Fruit fly (Drosophila melanogaster) S2 (cell line): ENCODE measurements around the gene Tango9.
"Not testable (repeated sequence)": the region's sequence is repeated elsewhere in the genome, so short reads cannot be mapped to it uniquely, and the experiment has no call there.

Source experiments
- CG8478 ChIP-seq: fragments of >200 bp; optimal IDR thresholded peaks from 2 replicates; lab custom pipeline; 2018
- CTCF ChIP-seq, 2 experiments: fragments of >200 bp; optimal IDR thresholded peaks; 2 replicates each; lab custom pipeline; 2018

Gene Tango9

DNA sequence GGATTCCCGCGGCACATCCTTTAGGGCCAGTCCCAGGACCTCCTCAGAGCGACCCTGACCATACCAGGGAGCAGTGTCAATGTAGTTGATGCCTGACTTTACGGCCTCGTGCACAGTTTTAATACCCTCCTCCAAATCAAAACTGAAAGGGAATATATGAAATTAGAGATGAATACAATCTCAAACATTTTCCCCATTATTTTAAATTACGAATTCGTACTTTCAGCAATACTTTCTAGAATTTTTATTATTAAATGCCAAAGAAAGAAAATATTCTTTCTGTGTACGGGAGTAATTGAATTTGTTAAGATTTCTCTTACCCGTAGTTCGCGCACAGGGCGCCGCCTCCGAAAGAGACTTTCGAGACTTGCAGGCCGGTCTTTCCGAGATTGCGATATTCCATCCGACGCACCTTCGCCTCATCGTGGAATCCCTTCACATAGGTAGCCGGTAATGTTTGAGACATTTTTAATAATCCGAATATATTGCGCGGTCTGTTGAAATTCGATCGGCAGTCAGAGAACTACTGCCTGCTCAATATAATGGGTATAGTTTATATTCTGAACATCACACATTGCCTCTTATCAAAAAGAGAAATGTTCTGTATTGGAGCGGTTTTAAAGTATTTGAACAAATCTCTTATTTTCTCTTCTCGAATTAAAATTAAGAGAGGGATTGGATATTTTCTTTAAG is 5.3 kb upstream of the Tango9 start, which contains the start of gene CG18547:
TSS of gene CG18547 (minus strand) at position 512 of the 693 bp plus-strand sequence.
- no peak for TF ChIP-seq CG8478 (lab: Kevin White, UChicago)
- no peak for TF ChIP-seq CTCF (optimal IDR thresholded peaks at IDR 0.05; lab: Kevin White, UChicago)

- no peak for TF ChIP-seq CG8478 (lab: Kevin White, UChicago)
Observed at dm6 chr3R:11978278-11978677, 3.6 kb upstream of the Tango9 start.

- no peak for TF ChIP-seq CG8478 (lab: Kevin White, UChicago)
- no peak for TF ChIP-seq CTCF (optimal IDR thresholded peaks at IDR 0.05; lab: Kevin White, UChicago)
Observed at dm6 chr3R:11977336-11977678, 2.6 kb upstream of the Tango9 start.

dm6 chr3R:11976556-11977335 is 2.0 kb upstream of the Tango9 start, which contains the start of gene CG10005:
Gene CG10005, minus strand, starts transcription at chr3R:11977197.
- TF ChIP-seq CTCF (optimal IDR thresholded peaks at IDR 0.05; lab: Kevin White, UChicago) (no peak), CG8478 (lab: Kevin White, UChicago) (no peak)

- no peak for TF ChIP-seq CTCF (optimal IDR thresholded peaks at IDR 0.05; lab: Kevin White, UChicago)
- TF ChIP-seq CG8478 (lab: Kevin White, UChicago): no peak
Observed at dm6 chr3R:11973826-11974225, 884 bp downstream of the Tango9 start.

DNA sequence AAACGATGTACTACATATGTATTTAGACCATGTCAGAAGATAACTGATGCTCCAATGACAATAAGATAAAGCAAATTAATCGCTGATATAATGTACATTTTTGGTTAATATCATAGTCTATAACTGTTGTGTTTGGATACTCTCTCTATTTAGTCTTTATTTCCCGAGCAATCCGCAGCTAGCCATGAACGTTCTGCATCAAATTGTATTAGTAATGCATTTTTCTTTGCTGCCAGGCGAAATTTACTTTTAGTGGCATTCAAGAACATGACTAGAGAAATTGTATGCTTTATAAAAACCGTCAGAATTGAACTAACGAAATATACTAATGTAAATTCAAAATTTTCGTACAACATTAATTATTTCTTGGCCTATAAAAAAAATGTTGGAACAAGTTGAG is 3.3 kb downstream of the Tango9 start, which contains the start of gene GC2:
TSS of gene GC2 (plus strand) at position 301 of the 400 bp plus-strand sequence.
- no peak for TF ChIP-seq CG8478 (lab: Kevin White, UChicago)
- no peak for TF ChIP-seq CTCF (optimal IDR thresholded peaks at IDR 0.05; lab: Kevin White, UChicago)

DNA sequence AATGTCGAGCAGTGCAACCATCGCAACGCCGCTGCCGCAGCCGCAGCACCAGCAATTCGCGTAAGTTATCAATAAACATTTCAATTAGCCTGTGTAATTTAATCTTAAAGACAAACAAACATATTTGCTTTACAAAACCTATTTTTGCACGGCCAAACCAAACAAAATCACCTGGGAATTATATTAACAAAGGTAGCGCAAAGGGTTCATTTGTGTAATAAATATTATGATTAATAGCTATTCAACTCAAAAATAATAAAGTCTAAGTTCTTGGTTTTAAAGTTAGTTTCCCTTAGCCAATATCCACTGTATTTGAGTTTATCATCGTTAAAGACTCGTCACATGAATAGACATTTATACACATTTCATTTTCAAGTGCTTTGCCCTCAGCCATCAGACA is 5.5 kb downstream of the Tango9 start:
- no peak for TF ChIP-seq CG8478 (lab: Kevin White, UChicago)
- no peak for TF ChIP-seq CTCF (optimal IDR thresholded peaks at IDR 0.05; lab: Kevin White, UChicago)

DNA sequence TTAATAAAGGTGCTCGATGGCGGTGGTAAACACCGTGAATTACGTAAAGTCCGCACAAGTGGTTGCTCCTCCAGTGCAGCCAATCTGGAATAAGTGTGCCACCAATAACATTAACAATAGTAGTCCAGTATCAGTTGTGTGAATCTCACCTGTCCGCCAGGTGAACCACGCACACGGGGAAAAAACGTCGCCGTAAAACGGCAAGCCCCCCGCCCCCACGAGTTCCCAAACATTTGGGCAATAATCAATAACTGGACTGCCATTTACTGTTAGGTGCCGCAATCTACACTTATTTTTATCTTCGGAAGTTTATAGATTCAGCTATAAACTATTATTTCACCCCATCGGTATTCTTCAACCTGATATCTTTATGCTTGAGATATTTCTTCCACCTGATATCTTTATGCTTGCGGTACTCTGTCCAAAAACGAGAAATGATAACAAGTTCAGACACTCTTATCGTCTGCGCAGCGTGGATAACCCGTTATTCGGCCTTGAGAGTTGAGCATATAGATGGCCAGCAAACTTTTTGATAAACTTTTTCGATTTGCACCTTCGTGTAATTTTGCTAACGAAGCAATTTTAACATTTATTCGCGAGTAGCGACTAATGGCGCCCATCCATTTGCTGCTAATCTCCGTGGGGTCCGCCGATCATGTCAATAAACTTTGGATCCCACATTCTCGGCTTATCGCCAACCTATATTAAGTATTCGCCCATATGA is 6.5 kb downstream of the Tango9 start:
- TF ChIP-seq CTCF (optimal IDR thresholded peaks at IDR 0.05; lab: Kevin White, UChicago) (no peak), CG8478 (lab: Kevin White, UChicago) (no peak)

DNA sequence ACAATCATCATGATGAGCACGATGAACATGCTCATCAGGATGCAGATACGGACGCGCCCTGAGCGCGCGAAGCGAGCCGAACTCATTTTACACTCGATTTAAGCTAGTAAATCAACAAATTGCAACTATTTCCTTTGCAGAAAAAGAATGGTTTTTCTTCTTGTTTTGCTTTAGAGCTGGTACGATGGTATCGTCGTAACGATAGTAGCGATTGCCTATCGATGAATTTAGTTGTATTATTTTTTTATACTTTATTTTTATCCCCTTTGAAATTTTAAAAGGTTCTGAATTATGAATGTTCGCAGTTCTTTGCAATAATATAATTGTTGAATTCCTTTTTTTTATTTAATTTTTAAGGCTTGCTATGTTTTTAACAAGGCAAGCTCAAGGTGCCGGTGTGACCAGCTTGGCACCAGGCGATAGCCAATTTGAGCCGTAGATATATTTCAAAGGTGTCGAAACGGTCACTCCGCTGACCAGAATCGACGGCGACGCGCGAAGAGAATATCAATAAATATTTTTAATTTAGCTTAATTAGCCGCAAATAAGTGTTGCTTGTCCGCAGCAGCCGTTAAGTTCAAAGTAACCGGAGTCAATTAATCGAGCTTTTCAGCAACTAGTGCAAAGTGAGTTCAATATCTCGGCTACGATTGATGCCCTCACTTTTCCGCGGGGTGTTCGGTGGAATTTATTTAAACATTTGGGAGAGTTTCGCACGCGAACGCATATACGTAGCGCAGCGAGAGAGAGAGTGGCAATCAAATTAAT is 7.3 kb downstream of the Tango9 start, which contains the start of the genes CG12213 and GC1:
TSS of gene CG12213 (minus strand) at position 430 of the 768 bp plus-strand sequence.
TSS of gene GC1 (plus strand) at position 447 of the 768 bp plus-strand sequence.
- peak in 1 of 2 experiments; percentile 16 for TF ChIP-seq CTCF (optimal IDR thresholded peaks at IDR 0.05; lab: Kevin White, UChicago)
- TF ChIP-seq CG8478 (lab: Kevin White, UChicago): no peak

DNA sequence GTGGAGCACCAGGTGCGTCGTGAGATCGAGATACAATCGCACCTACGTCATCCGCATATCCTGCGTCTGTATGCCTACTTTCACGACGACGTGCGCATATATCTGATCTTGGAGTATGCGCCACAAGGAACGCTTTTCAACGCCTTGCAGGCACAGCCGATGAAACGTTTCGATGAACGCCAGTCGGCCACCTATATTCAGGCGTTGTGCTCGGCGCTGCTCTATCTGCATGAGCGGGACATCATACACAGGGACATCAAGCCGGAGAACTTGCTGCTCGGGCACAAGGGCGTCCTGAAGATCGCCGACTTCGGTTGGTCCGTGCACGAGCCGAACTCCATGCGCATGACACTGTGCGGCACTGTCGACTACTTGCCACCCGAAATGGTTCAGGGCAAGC is 10.7 kb downstream of the Tango9 start:
- TF ChIP-seq CG8478 (lab: Kevin White, UChicago) (no peak), CTCF (optimal IDR thresholded peaks at IDR 0.05; lab: Kevin White, UChicago) (no peak)

DNA sequence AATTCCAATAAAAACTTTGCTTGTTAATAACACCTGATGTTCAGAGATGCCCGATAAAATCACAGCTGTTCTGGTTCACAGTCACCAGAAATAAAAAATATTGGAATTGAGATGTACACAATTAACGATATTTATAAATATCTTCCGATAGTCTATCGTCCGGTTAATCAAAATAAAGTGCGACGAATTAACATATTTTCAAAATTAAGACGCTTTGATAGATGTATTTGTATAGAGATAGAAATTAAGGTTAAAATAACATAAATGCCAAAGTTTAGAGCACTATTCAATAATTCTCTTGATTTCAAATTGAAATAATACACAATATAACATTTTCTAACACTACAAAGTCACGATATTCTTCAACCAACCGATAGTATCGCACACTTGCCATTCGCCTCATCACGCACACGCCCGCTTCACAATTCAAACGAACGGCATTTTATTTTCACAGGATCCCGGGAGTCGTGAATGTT is 11.9 kb downstream of the Tango9 start, which contains the start of the genes CG3281 and aurA:
TSS of gene CG3281 (minus strand) at position 67 of the 476 bp plus-strand sequence.
TSS of gene aurA (plus strand) at position 386 of the 476 bp plus-strand sequence.
- TF ChIP-seq CTCF (optimal IDR thresholded peaks at IDR 0.05; lab: Kevin White, UChicago) (no peak), CG8478 (lab: Kevin White, UChicago) (no peak)

DNA sequence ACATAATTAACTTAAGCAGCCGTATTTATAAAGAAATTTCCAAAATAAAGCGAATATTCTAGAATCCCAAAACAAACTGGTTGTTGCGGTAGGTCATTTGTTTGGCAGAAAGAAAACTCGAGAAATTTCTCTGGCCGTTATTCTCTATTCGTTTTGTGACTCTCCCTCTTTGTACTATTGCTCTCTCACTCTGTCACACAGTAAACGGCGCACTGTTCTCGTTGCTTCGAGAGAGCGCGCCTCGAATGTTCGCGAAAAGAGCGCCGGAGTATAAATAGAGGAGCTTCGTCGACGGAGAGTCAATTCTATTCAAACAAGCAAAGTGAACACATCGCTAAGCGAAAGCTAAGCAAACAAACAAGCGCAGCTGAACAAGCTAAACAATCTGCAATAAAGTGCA is 16.5 kb downstream of the Tango9 start, which contains the start of gene Hsp70Ab:
TSS of gene Hsp70Ab (plus strand) at position 301 of the 400 bp plus-strand sequence.
- TF ChIP-seq CG8478 (lab: Kevin White, UChicago); CTCF (optimal IDR thresholded peaks at IDR 0.05; lab: Kevin White, UChicago): not testable (repeated sequence)

dm6 chr3R:11957388-11957787 is 17.3 kb downstream of the Tango9 start:
- TF ChIP-seq CG8478 (lab: Kevin White, UChicago) (no peak), CTCF (optimal IDR thresholded peaks at IDR 0.05; lab: Kevin White, UChicago) (no peak)
